Fruit fly (Drosophila melanogaster) whole organism, prepupa: ENCODE data around the gene CG3301.

Experiments
- CG10631 ChIP-seq: fragments of 200-800 bp; sonication (Bioruptor generic); optimal IDR thresholded peaks from 2 replicates; lab custom pipeline; 2016; ENCODE audit warnings: missing biosample characterization, missing genetic modification characterization
- CG11762 ChIP-seq: fragments of 200-800 bp; sonication (Bioruptor generic); optimal IDR thresholded peaks from 3 replicates; lab custom pipeline; 2016; ENCODE audit warnings: missing biosample characterization, missing genetic modification characterization; ENCODE audit not compliant: insufficient read depth
- CG1621 ChIP-seq: fragments of 200-800 bp; sonication (Bioruptor generic); optimal IDR thresholded peaks from 3 replicates; lab custom pipeline; 2018; ENCODE audit warnings: missing biosample characterization, mild to moderate bottlenecking, missing genetic modification characterization
- CG16779 ChIP-seq: fragments of 200-800 bp; sonication (Bioruptor generic); optimal IDR thresholded peaks from 3 replicates; lab custom pipeline; 2017; ENCODE audit warnings: missing biosample characterization, mild to moderate bottlenecking, missing genetic modification characterization
- CG3032 ChIP-seq: fragments of 200-800 bp; optimal IDR thresholded peaks from 2 replicates; lab custom pipeline; 2019; ENCODE audit warnings: missing biosample characterization, mild to moderate bottlenecking, missing genetic modification characterization, moderate library complexity
- CG31627 ChIP-seq: fragments of 200-800 bp; sonication (Bioruptor generic); optimal IDR thresholded peaks from 3 replicates; lab custom pipeline; 2016; ENCODE audit warnings: missing biosample characterization, missing genetic modification characterization
- CG32006 ChIP-seq: fragments of 200-800 bp; sonication (Bioruptor generic); optimal IDR thresholded peaks from 3 replicates; lab custom pipeline; 2017; ENCODE audit warnings: missing biosample characterization, mild to moderate bottlenecking, missing genetic modification characterization
- CG34406 ChIP-seq: fragments of 200-800 bp; sonication (Bioruptor generic); optimal IDR thresholded peaks from 3 replicates; lab custom pipeline; 2016; ENCODE audit warnings: missing biosample characterization, missing genetic modification characterization
- CG3919 ChIP-seq: fragments of 200-800 bp; sonication (Bioruptor generic); optimal IDR thresholded peaks from 3 replicates; lab custom pipeline; 2016; ENCODE audit warnings: missing biosample characterization, missing genetic modification characterization
- CG6163 ChIP-seq: fragments of 200-800 bp; sonication (Bioruptor generic); IDR thresholded peaks from 3 replicates; pipeline ENCODE4 v1.3.6; 2022; ENCODE audit warnings: missing biosample characterization, missing genetic modification characterization
- CG6276 ChIP-seq: fragments of 200-800 bp; sonication (Bioruptor generic); optimal IDR thresholded peaks from 2 replicates; lab custom pipeline; 2017; ENCODE audit warnings: missing biosample characterization, mild to moderate bottlenecking, missing genetic modification characterization
- CG6792 ChIP-seq: fragments of 200-800 bp; sonication (Bioruptor generic); optimal IDR thresholded peaks from 3 replicates; lab custom pipeline; 2016; ENCODE audit warnings: missing biosample characterization, missing genetic modification characterization
- CG6808 ChIP-seq: fragments of 200-800 bp; sonication (Bioruptor generic); optimal IDR thresholded peaks from 3 replicates; lab custom pipeline; 2017; ENCODE audit warnings: missing biosample characterization, missing genetic modification characterization, mild to moderate bottlenecking, moderate library complexity, missing genetic modification reagents
- CG6854 ChIP-seq: fragments of 200-800 bp; sonication (Bioruptor generic); optimal IDR thresholded peaks from 2 replicates; lab custom pipeline; 2017; ENCODE audit warnings: missing biosample characterization, mild to moderate bottlenecking, missing genetic modification characterization
- CG8119 ChIP-seq: fragments of 200-800 bp; sonication (Bioruptor generic); IDR thresholded peaks from 3 replicates; pipeline ENCODE4 v1.3.6; 2022; ENCODE audit warnings: missing biosample characterization, missing genetic modification characterization
- CG8632 ChIP-seq: fragments of 200-800 bp; sonication (Bioruptor generic); optimal IDR thresholded peaks from 3 replicates; lab custom pipeline; 2016; ENCODE audit warnings: missing biosample characterization, missing genetic modification characterization
- CG9139 ChIP-seq: fragments of 200-800 bp; sonication (Bioruptor generic); optimal IDR thresholded peaks from 3 replicates; lab custom pipeline; 2017; ENCODE audit warnings: missing biosample characterization, mild to moderate bottlenecking, missing genetic modification characterization
- Eip75B ChIP-seq: fragments of 200-800 bp; sonication (Bioruptor generic); optimal IDR thresholded peaks from 3 replicates; lab custom pipeline; 2016; ENCODE audit warnings: missing biosample characterization, missing genetic modification characterization
- Eip78C ChIP-seq: fragments of 200-800 bp; sonication (Bioruptor generic); peaks from one replicate; lab custom pipeline; 2016; ENCODE audit warnings: missing biosample characterization, missing genetic modification characterization
- Eip93F ChIP-seq: fragments of 200-800 bp; sonication (Bioruptor generic); optimal IDR thresholded peaks from 2 replicates; lab custom pipeline; 2016; ENCODE audit warnings: missing biosample characterization, mild to moderate bottlenecking, missing genetic modification characterization
- Ets21C ChIP-seq: fragments of 200-800 bp; sonication (Bioruptor generic); optimal IDR thresholded peaks from 3 replicates; lab custom pipeline; 2016; ENCODE audit warnings: missing biosample characterization, missing genetic modification characterization
- Gug ChIP-seq: fragments of 200-800 bp; sonication (Bioruptor generic); IDR thresholded peaks from 2 replicates; pipeline ENCODE4 v1.3.6; 2022; ENCODE audit warnings: missing biosample characterization, missing genetic modification characterization
- Hr4 ChIP-seq: fragments of 200-800 bp; sonication (Bioruptor generic); optimal IDR thresholded peaks from 3 replicates; lab custom pipeline; 2016; ENCODE audit warnings: missing biosample characterization, missing genetic modification characterization
- Lpt ChIP-seq: fragments of 200-800 bp; sonication (Bioruptor generic); optimal IDR thresholded peaks from 3 replicates; lab custom pipeline; 2016; ENCODE audit warnings: missing biosample characterization, missing genetic modification characterization
- Met ChIP-seq: fragments of 200-800 bp; sonication (Bioruptor generic); optimal IDR thresholded peaks from 3 replicates; lab custom pipeline; 2016; ENCODE audit warnings: missing biosample characterization, missing genetic modification characterization
- Smox ChIP-seq: fragments of 200-800 bp; sonication (Bioruptor generic); optimal IDR thresholded peaks from 3 replicates; lab custom pipeline; 2016; ENCODE audit warnings: missing biosample characterization, missing genetic modification characterization
- Sox102F ChIP-seq: fragments of 200-800 bp; sonication (Bioruptor generic); optimal IDR thresholded peaks from 2 replicates; lab custom pipeline; 2016; ENCODE audit warnings: missing biosample characterization, mild to moderate bottlenecking, missing genetic modification characterization
- Sox14 ChIP-seq: fragments of 200-800 bp; sonication (Bioruptor generic); optimal IDR thresholded peaks from 3 replicates; lab custom pipeline; 2016; ENCODE audit warnings: missing biosample characterization, missing genetic modification characterization
- Sox15 ChIP-seq: fragments of 200-800 bp; sonication (Bioruptor generic); optimal IDR thresholded peaks from 3 replicates; lab custom pipeline; 2016; ENCODE audit warnings: missing biosample characterization, missing genetic modification characterization
- achi ChIP-seq: fragments of 200-800 bp; sonication (Bioruptor generic); optimal IDR thresholded peaks from 3 replicates; lab custom pipeline; 2016; ENCODE audit warnings: missing biosample characterization, missing genetic modification characterization
- cyc ChIP-seq: fragments of 200-800 bp; sonication (Bioruptor generic); optimal IDR thresholded peaks from 3 replicates; lab custom pipeline; 2016; ENCODE audit warnings: missing biosample characterization, missing genetic modification characterization
- dac ChIP-seq: fragments of 200-800 bp; sonication (Bioruptor generic); optimal IDR thresholded peaks from 2 replicates; lab custom pipeline; 2017; ENCODE audit warnings: missing biosample characterization, mild to moderate bottlenecking, missing genetic modification characterization
- dsx ChIP-seq: fragments of 200-800 bp; optimal IDR thresholded peaks from 3 replicates; lab custom pipeline; 2019; ENCODE audit warnings: missing biosample characterization, mild to moderate bottlenecking, missing genetic modification characterization, moderate library complexity; ENCODE audit not compliant: poor library complexity, severe bottlenecking
- eg ChIP-seq: fragments of 200-800 bp; sonication (Bioruptor generic); IDR thresholded peaks from 3 replicates; pipeline ENCODE4 v1.3.6; 2022; ENCODE audit warnings: missing biosample characterization, missing genetic modification characterization
- esn ChIP-seq: fragments of 200-800 bp; sonication (Bioruptor generic); optimal IDR thresholded peaks from 2 replicates; lab custom pipeline; 2016; ENCODE audit warnings: missing biosample characterization, mild to moderate bottlenecking, missing genetic modification characterization, moderate library complexity
- fd59A ChIP-seq: fragments of 200-800 bp; sonication (Bioruptor generic); optimal IDR thresholded peaks from 2 replicates; lab custom pipeline; 2017; ENCODE audit warnings: missing biosample characterization, mild to moderate bottlenecking, missing genetic modification characterization, missing genetic modification reagents
- net ChIP-seq: fragments of 200-800 bp; sonication (Bioruptor generic); optimal IDR thresholded peaks from 3 replicates; lab custom pipeline; 2016; ENCODE audit warnings: missing biosample characterization, missing genetic modification characterization
- pdm3 ChIP-seq: fragments of 200-800 bp; sonication (Bioruptor generic); optimal IDR thresholded peaks from 3 replicates; lab custom pipeline; 2016; ENCODE audit warnings: missing biosample characterization, missing genetic modification characterization
- spab ChIP-seq: fragments of 200-800 bp; sonication (Bioruptor generic); optimal IDR thresholded peaks from 2 replicates; lab custom pipeline; 2017; ENCODE audit warnings: missing biosample characterization, mild to moderate bottlenecking, missing genetic modification characterization, missing genetic modification reagents
- ss ChIP-seq, 2 experiments: fragments of 200-800 bp; sonication (Bioruptor generic); optimal IDR thresholded peaks; 2 replicates in 1 of 2; 3 replicates in 1 of 2; lab custom pipeline; 2017 to 2018; ENCODE audit warnings: mild to moderate bottlenecking in 2 of 2, missing biosample characterization in 2 of 2, missing genetic modification characterization in 2 of 2, moderate library complexity in 1 of 2
- svp ChIP-seq: fragments of 200-800 bp; sonication (Bioruptor generic); peaks from one replicate; lab custom pipeline; 2016; ENCODE audit warnings: missing biosample characterization, missing genetic modification characterization
- topi ChIP-seq: fragments of 200-800 bp; sonication (Bioruptor generic); optimal IDR thresholded peaks from 3 replicates; lab custom pipeline; 2016; ENCODE audit warnings: missing biosample characterization, missing genetic modification characterization
- vri ChIP-seq: fragments of 200-800 bp; sonication (Bioruptor generic); optimal IDR thresholded peaks from 3 replicates; lab custom pipeline; 2016; ENCODE audit warnings: missing biosample characterization, mild to moderate bottlenecking, missing genetic modification characterization

CG3301 gene

DNA sequence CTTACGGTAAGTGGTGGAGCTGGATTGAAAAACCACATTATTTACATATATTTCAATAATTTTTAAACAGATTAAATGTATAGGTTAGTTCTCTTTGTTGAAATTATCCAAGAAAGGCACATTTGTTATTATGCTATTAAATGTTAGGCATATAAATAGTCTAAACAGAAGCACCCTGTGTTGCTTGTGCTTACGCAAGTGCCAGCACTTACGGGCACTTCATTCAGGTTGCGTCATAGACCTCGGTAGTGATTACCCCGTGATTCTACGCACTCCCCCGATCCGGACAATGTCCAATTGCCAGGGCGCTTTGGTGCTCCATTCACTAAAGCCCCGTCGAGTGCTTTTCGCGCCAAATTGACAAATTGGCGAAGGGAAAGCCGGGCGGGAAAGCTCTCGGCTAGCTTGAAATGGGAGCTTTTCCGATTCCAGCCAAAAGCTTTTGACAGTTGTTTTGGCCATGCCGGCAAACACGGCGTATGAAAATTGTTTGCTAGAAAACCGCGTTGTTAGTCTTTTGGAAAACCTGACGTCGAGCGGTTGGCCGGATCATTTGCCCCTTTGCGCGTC lies 29.5 kb downstream of the CG3301 start, which contains the start of gene ETHR (continued):
- TF ChIP-seq Hr4 (GFP tag; lab: Kevin White, UChicago) (peak; percentile 31), spab (GFP tag; lab: Kevin White, UChicago) (no peak), CG6276 (GFP tag; lab: Kevin White, UChicago) (peak; percentile 2), cyc (no peak), CG10631 (GFP tag; lab: Kevin White, UChicago) (no peak), CG9139 (GFP tag; lab: Kevin White, UChicago) (no peak), Lpt (GFP tag; lab: Kevin White, UChicago) (no peak), achi (peak; percentile 3), topi (GFP tag; lab: Kevin White, UChicago) (no peak), dsx (GFP tag; lab: Kevin White, UChicago) (no peak), Sox102F (GFP tag; lab: Kevin White, UChicago) (no peak), esn (no peak), Smox (no peak), CG16779 (tag; lab: Kevin White, UChicago) (peak; percentile 86), net (peak; percentile 29), pdm3 (GFP tag; lab: Kevin White, UChicago) (peak; percentile 26), svp (GFP tag; lab: Kevin White, UChicago) (no peak), CG34406 (peak; percentile 28), CG3032 (tag; lab: Kevin White, UChicago) (no peak), Eip78C (GFP tag; lab: Kevin White, UChicago) (peak; percentile 84), Sox14 (GFP tag; lab: Kevin White, UChicago) (no peak), fd59A (GFP tag; lab: Kevin White, UChicago) (no peak), Gug (no peak), Eip93F (no peak), CG8632 (GFP tag; lab: Kevin White, UChicago) (peak; percentile 2), CG31627 (GFP tag; lab: Kevin White, UChicago) (no peak), CG6792 (GFP tag; lab: Kevin White, UChicago) (peak; percentile 1), CG11762 (GFP tag; lab: Kevin White, UChicago) (no peak), CG3919 (peak; percentile 15), CG6808 (GFP tag; lab: Kevin White, UChicago) (no peak), CG6163 (GFP tag; lab: Robert Waterston, UW) (peak; percentile 50; the same call in 2 of the 3 replicates), CG32006 (GFP tag; lab: Kevin White, UChicago) (peak; percentile 8), CG1621 (tag; lab: Kevin White, UChicago) (no peak), Met (GFP tag; lab: Kevin White, UChicago) (peak; percentile 4), CG8119 (peak; percentile 31; the same call in 1 of the 3 replicates)

dm6 chr3R:21245846-21246245 lies 30.2 kb downstream of the CG3301 start:
- TF ChIP-seq CG6792 (GFP tag; lab: Kevin White, UChicago) (no peak), cyc (no peak), vri (GFP tag; lab: Kevin White, UChicago) (no peak), Eip75B (GFP tag; lab: Kevin White, UChicago) (no peak), Sox15 (GFP tag; lab: Kevin White, UChicago) (no peak), Met (GFP tag; lab: Kevin White, UChicago) (no peak), Ets21C (GFP tag; lab: Kevin White, UChicago) (no peak), CG16779 (tag; lab: Kevin White, UChicago) (no peak), ss (GFP tag; optimal IDR thresholded peaks at IDR 0.05; lab: Kevin White, UChicago) (no peak), dac (GFP tag; lab: Kevin White, UChicago) (no peak), CG6276 (GFP tag; lab: Kevin White, UChicago) (no peak), achi (no peak), eg (GFP tag; lab: Robert Waterston, UW) (no peak), CG6808 (GFP tag; lab: Kevin White, UChicago) (no peak), Eip78C (GFP tag; lab: Kevin White, UChicago) (no peak), CG6854 (no peak), CG3919 (no peak)
